Comparison of ENCODE assay signal across 2 fruit fly cellular contexts in the genomic region with DNA sequence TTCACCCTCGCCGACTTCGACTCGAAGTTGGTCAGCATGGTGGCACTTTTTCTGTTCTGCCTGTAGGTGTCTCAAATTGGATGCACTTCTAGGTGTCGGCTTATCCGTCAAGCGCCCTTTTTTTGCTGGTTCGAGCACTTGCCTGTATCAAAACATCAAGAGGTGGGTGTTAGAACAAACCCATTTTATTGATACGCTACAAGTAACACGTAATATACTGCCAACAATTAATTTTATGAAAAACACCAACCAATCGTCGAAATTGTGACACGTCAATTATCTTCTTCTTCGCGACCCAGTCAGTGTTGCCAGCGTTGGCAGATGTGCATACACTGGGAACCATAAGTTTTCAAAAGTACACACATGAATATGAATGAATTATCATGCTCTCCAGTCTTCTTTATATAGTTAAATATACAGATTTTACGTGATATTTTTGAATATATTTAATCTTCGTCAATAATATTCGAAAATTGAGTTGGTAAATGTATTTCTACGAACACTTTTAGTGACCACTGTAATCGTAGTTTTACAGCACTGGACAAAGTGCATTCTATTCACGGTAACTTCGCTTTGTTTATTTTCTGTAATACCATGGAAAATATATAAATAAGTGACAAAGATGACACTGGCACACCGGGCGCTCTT.
TF ChIP-seq lines count a peak whose summit lies in the region.

A gene (minus strand): TSS at position 280 of the 648 bp plus-strand sequence.
A gene (plus strand): TSS at position 548 of the 648 bp plus-strand sequence.

TF ChIP-seq in whole organism, embryonic, 481 proteins besides CTCF, POLR2A, EP300 and RAD21 (continued from another document and continues in another):
- no peak for TF ChIP-seq sna (GFP tag; IDR thresholded peaks at IDR 0.05; lab: Robert Waterston, UW; ENCODE audit: partially characterized antibody)
- TF ChIP-seq Aef1 (GFP tag; IDR thresholded peaks at IDR 0.05; lab: Robert Waterston, UW), result peak; percentile 97
- peak; percentile 91 for TF ChIP-seq CG12219 (GFP tag; optimal IDR thresholded peaks at IDR 0.05; lab: Kevin White, UChicago)
- peak; percentile 98 for TF ChIP-seq CG2889 (GFP tag; IDR thresholded peaks at IDR 0.05; lab: Robert Waterston, UW)
- TF ChIP-seq CG8359 (GFP tag; optimal IDR thresholded peaks at IDR 0.05; lab: Kevin White, UChicago; ENCODE audit: borderline replicate concordance), result peak; percentile 79
- peak; percentile 97 for TF ChIP-seq so (GFP tag; IDR thresholded peaks at IDR 0.05; lab: Robert Waterston, UW)
- peak; percentile 88 for TF ChIP-seq cwo (GFP tag; optimal IDR thresholded peaks at IDR 0.05; lab: Kevin White, UChicago)
- peak; percentile 92 for TF ChIP-seq sisA (GFP tag; IDR thresholded peaks at IDR 0.05; lab: Robert Waterston, UW)
- TF ChIP-seq gce (GFP tag; IDR thresholded peaks at IDR 0.05; lab: Robert Waterston, UW), result peak; percentile 95
- TF ChIP-seq tup (GFP tag; optimal IDR thresholded peaks at IDR 0.05; lab: Kevin White, UChicago), result peak; percentile 88
- TF ChIP-seq CG17385 (GFP tag; optimal IDR thresholded peaks at IDR 0.05; lab: Kevin White, UChicago), result peak; percentile 99
- peak; percentile 98 for TF ChIP-seq CG9727 (GFP tag; optimal IDR thresholded peaks at IDR 0.05; lab: Kevin White, UChicago)
- TF ChIP-seq CG12659 (GFP tag; optimal IDR thresholded peaks at IDR 0.05; lab: Kevin White, UChicago), result peak; percentile 98
- peak; percentile 97 for TF ChIP-seq CG13624 (GFP tag; optimal IDR thresholded peaks at IDR 0.05; lab: Kevin White, UChicago)
- no peak for TF ChIP-seq HLH4C (GFP tag; IDR thresholded peaks at IDR 0.05; lab: Robert Waterston, UW; ENCODE audit: partially characterized antibody)
- peak; percentile 56 for TF ChIP-seq CG4282 (GFP tag; optimal IDR thresholded peaks at IDR 0.05; lab: Kevin White, UChicago)
- peak; percentile 97 for TF ChIP-seq lmd (GFP tag; IDR thresholded peaks at IDR 0.05; lab: Robert Waterston, UW)
- TF ChIP-seq Chrac-16 (GFP tag; optimal IDR thresholded peaks at IDR 0.05; lab: Kevin White, UChicago), result peak; percentile 98
- TF ChIP-seq CG9876 (GFP tag; optimal IDR thresholded peaks at IDR 0.05; lab: Kevin White, UChicago), result peak; percentile 59
- TF ChIP-seq CG18262 (tag; optimal IDR thresholded peaks at IDR 0.05; lab: Kevin White, UChicago), result peak; percentile 95
- peak; percentile 98 for TF ChIP-seq esg (GFP tag; conservative IDR thresholded peaks at IDR 0.05; lab: Robert Waterston, UW)
- TF ChIP-seq wek (GFP tag; optimal IDR thresholded peaks at IDR 0.05; lab: Kevin White, UChicago), result peak; percentile 70
- TF ChIP-seq CG1602 (GFP tag; optimal IDR thresholded peaks at IDR 0.05; lab: Kevin White, UChicago), result peak; percentile 98
- peak; percentile 50 for TF ChIP-seq BEAF-32 (GFP tag; optimal IDR thresholded peaks at IDR 0.05; lab: Kevin White, UChicago)
- peak; percentile 98 for TF ChIP-seq ken (GFP tag; IDR thresholded peaks at IDR 0.05; lab: Robert Waterston, UW)
- peak; percentile 95 for TF ChIP-seq croc (GFP tag; conservative IDR thresholded peaks at IDR 0.05; lab: Robert Waterston, UW)
- TF ChIP-seq CG11456 (GFP tag; IDR thresholded peaks at IDR 0.05; lab: Robert Waterston, UW), result peak; percentile 95
- TF ChIP-seq CG17186 (GFP tag; optimal IDR thresholded peaks at IDR 0.05; lab: Kevin White, UChicago), result peak; percentile 76
- TF ChIP-seq Spps (tag; optimal IDR thresholded peaks at IDR 0.05; lab: Kevin White, UChicago), result peak; percentile 91
- TF ChIP-seq Sox102F (GFP tag; optimal IDR thresholded peaks at IDR 0.05; lab: Kevin White, UChicago), result peak; percentile 98
- peak; percentile 95 for TF ChIP-seq CG3065 (GFP tag; optimal IDR thresholded peaks at IDR 0.05; lab: Kevin White, UChicago)
- peak; percentile 98 for TF ChIP-seq YL-1 (GFP tag; optimal IDR thresholded peaks at IDR 0.05; lab: Kevin White, UChicago)
- peak; percentile 97 for TF ChIP-seq CG5953 (GFP tag; IDR thresholded peaks at IDR 0.05; lab: Robert Waterston, UW)
- TF ChIP-seq dimm (GFP tag; IDR thresholded peaks at IDR 0.05; lab: Robert Waterston, UW), result peak; percentile 95
- peak; percentile 94 for TF ChIP-seq CG4854 (GFP tag; optimal IDR thresholded peaks at IDR 0.05; lab: Kevin White, UChicago)
- TF ChIP-seq hth (optimal IDR thresholded peaks at IDR 0.05; lab: Kevin White, UChicago), result no peak
- peak; percentile 79 for TF ChIP-seq CG10959 (GFP tag; IDR thresholded peaks at IDR 0.05; lab: Robert Waterston, UW)
- TF ChIP-seq CHES-1-like (GFP tag; optimal IDR thresholded peaks at IDR 0.05; lab: Kevin White, UChicago), result peak; percentile 91
- no peak for TF ChIP-seq br (optimal IDR thresholded peaks at IDR 0.05; lab: Kevin White, UChicago)
- peak; percentile 90 for TF ChIP-seq CG15514 (GFP tag; optimal IDR thresholded peaks at IDR 0.05; lab: Kevin White, UChicago)
- peak; percentile 96 for TF ChIP-seq CG4730 (GFP tag; IDR thresholded peaks at IDR 0.05; lab: Robert Waterston, UW)
- peak; percentile 99 for TF ChIP-seq CG9932 (GFP tag; IDR thresholded peaks at IDR 0.05; lab: Robert Waterston, UW)
- TF ChIP-seq chinmo (GFP tag; IDR thresholded peaks at IDR 0.05; lab: Robert Waterston, UW; ENCODE audit: partially characterized antibody), result no peak
- peak; percentile 94 for TF ChIP-seq CG31224 (GFP tag; IDR thresholded peaks at IDR 0.05; lab: Robert Waterston, UW)
- TF ChIP-seq Taf1 (GFP tag; IDR thresholded peaks at IDR 0.05; lab: Robert Waterston, UW), result peak; percentile 92
- TF ChIP-seq CG4360 (GFP tag; IDR thresholded peaks at IDR 0.05; lab: Robert Waterston, UW), result peak; percentile 76
- TF ChIP-seq CG7357 (GFP tag; IDR thresholded peaks at IDR 0.05; lab: Robert Waterston, UW), result peak; percentile 87
- TF ChIP-seq CG30403 (GFP tag; optimal IDR thresholded peaks at IDR 0.05; lab: Kevin White, UChicago), result peak; percentile 98
- peak; percentile 97 for TF ChIP-seq Oli (tag; optimal IDR thresholded peaks at IDR 0.05; lab: Kevin White, UChicago)
- peak; percentile 99 for TF ChIP-seq CG14710 (tag; optimal IDR thresholded peaks at IDR 0.05; lab: Kevin White, UChicago)
- TF ChIP-seq bbx (GFP tag; IDR thresholded peaks at IDR 0.05; lab: Robert Waterston, UW; ENCODE audit: partially characterized antibody), result no peak
- peak; percentile 95 to 98 for TF ChIP-seq dpn (GFP tag; optimal IDR thresholded peaks at IDR 0.05; lab: Kevin White, UChicago)
- TF ChIP-seq CG11093 (GFP tag; IDR thresholded peaks at IDR 0.05; lab: Robert Waterston, UW), result peak; percentile 97
- peak; percentile 97 for TF ChIP-seq CG14050 (GFP tag; IDR thresholded peaks at IDR 0.05; lab: Robert Waterston, UW)
- TF ChIP-seq nom (GFP tag; optimal IDR thresholded peaks at IDR 0.05; lab: Kevin White, UChicago), result peak; percentile 92
- TF ChIP-seq Xrp1 (GFP tag; IDR thresholded peaks at IDR 0.05; lab: Robert Waterston, UW), result peak; percentile 98
- peak; percentile 99 for TF ChIP-seq Ptx1 (GFP tag; IDR thresholded peaks at IDR 0.05; lab: Robert Waterston, UW)
- peak; percentile 93 for TF ChIP-seq Dip3 (GFP tag; optimal IDR thresholded peaks at IDR 0.05; lab: Kevin White, UChicago)
- TF ChIP-seq ems (GFP tag; optimal IDR thresholded peaks at IDR 0.05; lab: Kevin White, UChicago), result peak; percentile 96
- TF ChIP-seq CG11695 (GFP tag; IDR thresholded peaks at IDR 0.05; lab: Robert Waterston, UW), result peak; percentile 95
- peak; percentile 92 for TF ChIP-seq toy (GFP tag; IDR thresholded peaks at IDR 0.05; lab: Robert Waterston, UW)

TF ChIP-seq in whole organism, prepupa, 60 proteins besides CTCF, POLR2A, EP300 and RAD21 (continued from another document):
- TF ChIP-seq Hr39 (GFP tag; optimal IDR thresholded peaks at IDR 0.05; lab: Kevin White, UChicago), result peak; percentile 97
- peak; percentile 98 for TF ChIP-seq Sox14 (GFP tag; optimal IDR thresholded peaks at IDR 0.05; lab: Kevin White, UChicago)
- TF ChIP-seq Ets21C (GFP tag; optimal IDR thresholded peaks at IDR 0.05; lab: Kevin White, UChicago), result peak; percentile 95
- TF ChIP-seq CG10631 (GFP tag; optimal IDR thresholded peaks at IDR 0.05; lab: Kevin White, UChicago), result peak; percentile 98
- peak; percentile 93 for TF ChIP-seq CG6163 (GFP tag; IDR thresholded peaks at IDR 0.05; lab: Robert Waterston, UW)
- TF ChIP-seq CG16779 (tag; optimal IDR thresholded peaks at IDR 0.05; lab: Kevin White, UChicago), result peak; percentile 91
- TF ChIP-seq CG7368 (GFP tag; optimal IDR thresholded peaks at IDR 0.05; lab: Kevin White, UChicago), result peak; percentile 91
- TF ChIP-seq topi (GFP tag; optimal IDR thresholded peaks at IDR 0.05; lab: Kevin White, UChicago), result peak; percentile 98
- peak; percentile 98 for TF ChIP-seq CG8632 (GFP tag; optimal IDR thresholded peaks at IDR 0.05; lab: Kevin White, UChicago)
- peak; percentile 96 for TF ChIP-seq CG10669 (GFP tag; optimal IDR thresholded peaks at IDR 0.05; lab: Kevin White, UChicago)
- peak; percentile 96 for TF ChIP-seq Gug (GFP tag; IDR thresholded peaks at IDR 0.05; lab: Robert Waterston, UW)
- TF ChIP-seq CG11294 (GFP tag; IDR thresholded peaks at IDR 0.05; lab: Robert Waterston, UW), result peak; percentile 97
TF ChIP-seq in whole organism, prepupa: peak in this region for 55.
